Fruit fly (Drosophila melanogaster) whole organism, embryonic: ENCODE data around the gene TfAP-2.

ENCODE experiments used
- Antp ChIP-seq: fragments of 200-800 bp; sonication (Bioruptor generic); optimal IDR thresholded peaks from 3 replicates; lab custom pipeline; 2016; ENCODE audit warnings: missing biosample characterization, missing genetic modification characterization
- B-H1 ChIP-seq: fragments of 200-800 bp; sonication (Bioruptor generic); IDR thresholded peaks from 3 replicates; pipeline ENCODE4 v1.3.6; 2022; ENCODE audit warnings: missing biosample characterization, missing genetic modification characterization
- Bdp1 ChIP-seq: fragments of 200-800 bp; sonication (Bioruptor generic); optimal IDR thresholded peaks from 3 replicates; lab custom pipeline; 2016; ENCODE audit warnings: missing biosample characterization, missing genetic modification characterization
- Bgb ChIP-seq: fragments of 200-800 bp; sonication (Bioruptor generic); IDR thresholded peaks from 2 replicates; pipeline ENCODE4 v1.3.6; 2022; ENCODE audit warnings: missing biosample characterization, missing genetic modification characterization; ENCODE audit not compliant: partially characterized antibody
- CG10321 ChIP-seq: fragments of 200-800 bp; sonication (Bioruptor generic); IDR thresholded peaks from 2 replicates; pipeline ENCODE4 v1.3.6; 2022; ENCODE audit warnings: missing biosample characterization, missing genetic modification characterization
- CG10543 ChIP-seq: fragments of 200-800 bp; sonication (Bioruptor generic); optimal IDR thresholded peaks from 3 replicates; lab custom pipeline; 2017; ENCODE audit warnings: missing biosample characterization, mild to moderate bottlenecking, missing genetic modification characterization, moderate library complexity
- CG10565 ChIP-seq: fragments of 200-800 bp; sonication (Bioruptor generic); optimal IDR thresholded peaks from 3 replicates; lab custom pipeline; 2016; ENCODE audit warnings: missing biosample characterization, mild to moderate bottlenecking, missing genetic modification characterization
- CG12769 ChIP-seq: fragments of 200-800 bp; sonication (Bioruptor generic); optimal IDR thresholded peaks from 2 replicates; lab custom pipeline; 2019; ENCODE audit warnings: missing biosample characterization, mild to moderate bottlenecking, missing genetic modification characterization, moderate library complexity
- CG15073 ChIP-seq: fragments of 200-800 bp; sonication (Bioruptor generic); optimal IDR thresholded peaks from 2 replicates; lab custom pipeline; 2016; ENCODE audit warnings: missing biosample characterization, missing genetic modification characterization
- CG1529 ChIP-seq: fragments of 200-800 bp; sonication (Bioruptor generic); optimal IDR thresholded peaks from 3 replicates; lab custom pipeline; 2018; ENCODE audit warnings: missing biosample characterization, missing genetic modification characterization
- CG1647 ChIP-seq: fragments of 200-800 bp; sonication (Bioruptor generic); optimal IDR thresholded peaks from 3 replicates; lab custom pipeline; 2016; ENCODE audit warnings: missing biosample characterization, missing genetic modification characterization
- CG18764 ChIP-seq: fragments of 200-800 bp; sonication (Bioruptor generic); optimal IDR thresholded peaks from 3 replicates; lab custom pipeline; 2016; ENCODE audit warnings: missing biosample characterization, missing genetic modification characterization
- CG2889 ChIP-seq: fragments of 200-800 bp; sonication (Bioruptor generic); IDR thresholded peaks from 3 replicates; pipeline ENCODE4 v1.3.6; 2022; ENCODE audit warnings: missing biosample characterization, missing genetic modification characterization
- CG5245 ChIP-seq: fragments of 200-800 bp; sonication (Bioruptor generic); optimal IDR thresholded peaks from 3 replicates; lab custom pipeline; 2016; ENCODE audit warnings: missing biosample characterization, missing genetic modification characterization
- CG8924 ChIP-seq: fragments of 200-800 bp; optimal IDR thresholded peaks from 3 replicates; lab custom pipeline; 2019; ENCODE audit warnings: missing biosample characterization, mild to moderate bottlenecking, missing genetic modification characterization, moderate library complexity
- D ChIP-seq, 2 experiments: fragments of 200-800 bp in 1 of 2; fragments of >200 bp in 1 of 2; sonication (Bioruptor generic) in 1 of 2; optimal IDR thresholded peaks; 2 replicates in 1 of 2; 3 replicates in 1 of 2; lab custom pipeline; 2017; ENCODE audit warnings: mild to moderate bottlenecking in 1 of 2, missing biosample characterization in 1 of 2, missing genetic modification characterization in 1 of 2, missing genetic modification reagents in 1 of 2
- Deaf1 ChIP-seq: fragments of 200-800 bp; optimal IDR thresholded peaks from 3 replicates; lab custom pipeline; 2019; ENCODE audit warnings: missing biosample characterization, mild to moderate bottlenecking, missing genetic modification characterization, moderate library complexity
- E2f1 ChIP-seq: fragments of 200-800 bp; sonication (Bioruptor generic); IDR thresholded peaks from 2 replicates; pipeline ENCODE4 v1.3.6; 2022; ENCODE audit warnings: missing biosample characterization, missing genetic modification characterization
- Hr39 ChIP-seq: fragments of >200 bp; optimal IDR thresholded peaks from 2 replicates; lab custom pipeline; 2017
- Med ChIP-seq: fragments of 200-800 bp; sonication (Bioruptor generic); peaks from one replicate; lab custom pipeline; 2016; ENCODE audit warnings: missing biosample characterization, missing genetic modification characterization, mild to moderate bottlenecking, inconsistent platforms, moderate library complexity
- NFAT ChIP-seq: fragments of 200-800 bp; sonication (Bioruptor generic); IDR thresholded peaks from 2 replicates; pipeline ENCODE4 v1.3.6; 2022; ENCODE audit warnings: missing biosample characterization, missing genetic modification characterization
- NK7.1 ChIP-seq: fragments of 200-800 bp; sonication (Bioruptor generic); optimal IDR thresholded peaks from 3 replicates; lab custom pipeline; 2016; ENCODE audit warnings: missing biosample characterization, missing genetic modification characterization
- Ptx1 ChIP-seq: fragments of 200-800 bp; sonication (Bioruptor generic); IDR thresholded peaks from 2 replicates; pipeline ENCODE4 v1.3.6; 2022; ENCODE audit warnings: missing biosample characterization, missing genetic modification characterization
- abd-A ChIP-seq: fragments of 200-800 bp; sonication (Bioruptor generic); optimal IDR thresholded peaks from 3 replicates; lab custom pipeline; 2019; ENCODE audit warnings: missing biosample characterization, mild to moderate bottlenecking, missing genetic modification characterization, moderate library complexity
- al ChIP-seq: fragments of 200-800 bp; sonication (Bioruptor generic); IDR thresholded peaks from 2 replicates; pipeline ENCODE4 v1.3.6; 2022; ENCODE audit warnings: missing biosample characterization, missing genetic modification characterization
- amos ChIP-seq: fragments of 200-800 bp; sonication (Bioruptor generic); IDR thresholded peaks from 2 replicates; pipeline ENCODE4 v1.3.6; 2022; ENCODE audit warnings: missing biosample characterization, missing genetic modification characterization; ENCODE audit not compliant: partially characterized antibody
- aop ChIP-seq: fragments of 200-800 bp; sonication (Bioruptor generic); IDR thresholded peaks from 2 replicates; pipeline ENCODE4 v1.3.6; 2022; ENCODE audit warnings: missing biosample characterization, missing genetic modification characterization
- bbx ChIP-seq: fragments of 200-800 bp; sonication (Bioruptor generic); IDR thresholded peaks from 2 replicates; pipeline ENCODE4 v1.3.6; 2022; ENCODE audit warnings: missing biosample characterization, missing genetic modification characterization; ENCODE audit not compliant: partially characterized antibody
- chinmo ChIP-seq: fragments of 200-800 bp; sonication (Bioruptor generic); IDR thresholded peaks from 4 replicates; pipeline ENCODE4 v1.3.6; 2022; ENCODE audit warnings: missing biosample characterization, missing genetic modification characterization; ENCODE audit not compliant: partially characterized antibody
- chn ChIP-seq: fragments of 200-800 bp; sonication (Bioruptor generic); optimal IDR thresholded peaks from 2 replicates; lab custom pipeline; 2016; ENCODE audit warnings: missing biosample characterization, missing genetic modification characterization
- dmrt99B ChIP-seq: fragments of 200-800 bp; sonication (Bioruptor generic); optimal IDR thresholded peaks from 2 replicates; lab custom pipeline; 2018; ENCODE audit warnings: missing biosample characterization, mild to moderate bottlenecking, missing genetic modification characterization, moderate library complexity
- fru ChIP-seq: fragments of >200 bp; optimal IDR thresholded peaks from 2 replicates; lab custom pipeline; 2017
- gfzf ChIP-seq: fragments of 200-800 bp; sonication (Bioruptor generic); optimal IDR thresholded peaks from 2 replicates; lab custom pipeline; 2016; ENCODE audit warnings: missing biosample characterization, mild to moderate bottlenecking, missing genetic modification characterization, moderate library complexity
- hkb ChIP-seq, 2 experiments: fragments of 200-800 bp in 1 of 2; fragments of >200 bp in 1 of 2; sonication (Bioruptor generic) in 1 of 2; IDR thresholded peaks in 1 of 2; optimal IDR thresholded peaks in 1 of 2; 2 replicates each; pipeline versions ENCODE4 v1.3.6 to Lab custom; 2017 to 2022; ENCODE audit warnings: missing biosample characterization in 1 of 2, missing genetic modification characterization in 1 of 2
- kay ChIP-seq: fragments of 200-800 bp; sonication (Bioruptor generic); optimal IDR thresholded peaks from 2 replicates; lab custom pipeline; 2016; ENCODE audit warnings: missing biosample characterization, missing genetic modification characterization
- otp ChIP-seq: fragments of 200-800 bp; sonication (Bioruptor generic); IDR thresholded peaks from 3 replicates; pipeline ENCODE4, ENCODE4 v1.3.6; 2022; ENCODE audit warnings: missing biosample characterization, missing genetic modification characterization
- phol ChIP-seq: fragments of 200-800 bp; sonication (Bioruptor generic); optimal IDR thresholded peaks from 3 replicates; lab custom pipeline; 2018; ENCODE audit warnings: missing biosample characterization, mild to moderate bottlenecking, missing genetic modification characterization, moderate library complexity
- prd ChIP-seq, 3 experiments: fragments of >200 bp in 2 of 3; fragments of 200-800 bp in 1 of 3; sonication (Bioruptor generic) in 1 of 3; optimal IDR thresholded peaks in 2 of 3; IDR thresholded peaks in 1 of 3; 2 replicates in 2 of 3; 3 replicates in 1 of 3; pipeline versions ENCODE4 v1.3.6 to Lab custom; 2017 to 2022; ENCODE audit warnings: missing biosample characterization in 1 of 3, missing genetic modification characterization in 1 of 3
- sd ChIP-seq: fragments of 200-800 bp; sonication (Bioruptor generic); optimal IDR thresholded peaks from 3 replicates; lab custom pipeline; 2018; ENCODE audit warnings: missing biosample characterization, mild to moderate bottlenecking, missing genetic modification characterization, moderate library complexity
- sens ChIP-seq: fragments of 200-800 bp; sonication (Bioruptor generic); peaks from one replicate; lab custom pipeline; 2016; ENCODE audit warnings: missing biosample characterization, missing genetic modification characterization
- sim ChIP-seq: fragments of 200-800 bp; sonication (Bioruptor generic); IDR thresholded peaks from 2 replicates; pipeline ENCODE4 v1.3.6; 2022; ENCODE audit warnings: missing biosample characterization, missing genetic modification characterization
- sqz ChIP-seq: fragments of 200-800 bp; sonication (Bioruptor generic); optimal IDR thresholded peaks from 3 replicates; lab custom pipeline; 2018; ENCODE audit warnings: missing biosample characterization, mild to moderate bottlenecking, missing genetic modification characterization
- sug ChIP-seq: fragments of 200-800 bp; optimal IDR thresholded peaks from 2 replicates; lab custom pipeline; 2019; ENCODE audit warnings: missing biosample characterization, mild to moderate bottlenecking, missing genetic modification characterization, moderate library complexity
- unc-4 ChIP-seq: fragments of 200-800 bp; sonication (Bioruptor generic); IDR thresholded peaks from 2 replicates; pipeline ENCODE4 v1.3.6; 2022; ENCODE audit warnings: missing biosample characterization, missing genetic modification characterization; ENCODE audit not compliant: partially characterized antibody
- yki ChIP-seq: fragments of >200 bp; optimal IDR thresholded peaks from 3 replicates; lab custom pipeline; 2018
- z ChIP-seq: fragments of 200-800 bp; sonication (Bioruptor generic); IDR thresholded peaks from 3 replicates; pipeline ENCODE4 v1.3.6; 2022; ENCODE audit warnings: missing biosample characterization, missing genetic modification characterization
- zen ChIP-seq: fragments of 200-800 bp; sonication (Bioruptor generic); optimal IDR thresholded peaks from 3 replicates; lab custom pipeline; 2018; ENCODE audit warnings: missing biosample characterization, mild to moderate bottlenecking, missing genetic modification characterization, moderate library complexity

Gene TfAP-2

DNA sequence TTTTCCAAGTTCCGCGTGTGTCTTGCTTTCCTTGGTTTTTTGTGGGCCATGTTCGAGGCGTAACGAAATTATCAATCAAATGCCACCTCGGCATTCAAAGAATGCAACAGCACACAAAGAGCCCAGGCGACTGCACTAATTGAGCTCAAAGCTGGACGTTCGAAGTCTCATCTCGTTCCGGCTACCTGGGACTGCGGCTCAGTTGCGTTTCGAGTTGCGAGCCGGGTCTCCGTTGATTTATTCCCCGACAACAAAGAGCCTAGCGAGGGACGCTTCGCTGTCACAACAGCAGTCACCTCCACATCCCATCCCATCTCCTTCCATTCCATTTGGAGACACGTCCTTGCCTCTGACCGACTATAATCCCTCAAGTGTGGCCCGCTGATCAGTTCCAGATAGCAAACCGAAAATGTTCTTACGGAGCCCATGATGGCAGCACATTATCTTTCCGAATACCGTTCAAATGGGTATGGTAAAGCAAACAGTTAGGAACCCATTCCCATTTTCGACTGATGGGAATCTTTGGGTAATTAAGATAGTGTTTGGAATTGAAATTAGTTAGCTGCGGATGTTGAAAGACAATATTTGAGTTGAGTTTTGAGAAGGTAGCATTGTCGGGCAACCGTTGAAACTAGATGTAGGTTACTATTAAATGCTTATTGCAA lies 56.4 kb downstream of the TfAP-2 start (continued):
- no peak for TF ChIP-seq B-H1 (GFP tag; lab: Robert Waterston, UW)
- TF ChIP-seq CG10321 (GFP tag; lab: Robert Waterston, UW) = no peak
- no peak for TF ChIP-seq chn (GFP tag; lab: Kevin White, UChicago)
- no peak for TF ChIP-seq sug (tag; lab: Kevin White, UChicago)
- TF ChIP-seq sqz (GFP tag; lab: Kevin White, UChicago) = no peak
- no peak for TF ChIP-seq CG5245 (GFP tag; lab: Kevin White, UChicago)
- no peak for TF ChIP-seq unc-4 (GFP tag; lab: Robert Waterston, UW)
- 0 out of 2 replicates have a peak, but pooled peaks have one; percentile 8 for TF ChIP-seq al (GFP tag; lab: Robert Waterston, UW)
- no peak for TF ChIP-seq sim (GFP tag; lab: Robert Waterston, UW)
- TF ChIP-seq CG1529 (GFP tag; lab: Kevin White, UChicago) = no peak
- peak; percentile 68 for TF ChIP-seq D (optimal IDR thresholded peaks at IDR 0.05; lab: Kevin White, UChicago)
- no peak for TF ChIP-seq D (GFP tag; optimal IDR thresholded peaks at IDR 0.05; lab: Kevin White, UChicago)
- no peak for TF ChIP-seq gfzf (GFP tag; lab: Kevin White, UChicago)
- TF ChIP-seq dmrt99B (tag; lab: Kevin White, UChicago) = no peak

DNA sequence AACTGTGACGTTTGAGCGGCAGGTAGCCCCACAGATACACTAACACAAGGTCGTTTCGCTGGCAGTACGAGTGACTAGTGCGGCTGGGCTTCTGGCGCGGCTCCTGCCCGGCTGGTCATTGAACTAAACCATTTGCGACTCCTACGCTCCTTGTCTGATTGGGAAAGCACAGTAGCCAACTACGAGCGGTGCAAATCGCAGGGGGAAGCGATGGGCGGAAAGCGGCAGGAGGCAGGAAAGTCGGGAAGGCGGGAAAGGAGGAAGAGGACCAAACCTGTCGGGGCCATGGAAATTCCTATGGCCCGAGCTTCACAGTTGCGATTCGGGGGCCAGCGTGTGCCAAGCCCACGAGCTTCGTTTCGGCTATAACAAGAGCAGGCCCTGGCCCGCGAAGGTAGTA lies 57.5 kb downstream of the TfAP-2 start:
- no peak for TF ChIP-seq phol
- no peak for TF ChIP-seq aop (GFP tag; lab: Robert Waterston, UW)
- TF ChIP-seq Med (GFP tag; lab: Kevin White, UChicago) = peak; percentile 68
- TF ChIP-seq E2f1 = no peak
- peak; percentile 1 for TF ChIP-seq Hr39
- TF ChIP-seq CG10565 = no peak
- no peak for TF ChIP-seq zen
- TF ChIP-seq, all 482 proteins: peak for 2

DNA sequence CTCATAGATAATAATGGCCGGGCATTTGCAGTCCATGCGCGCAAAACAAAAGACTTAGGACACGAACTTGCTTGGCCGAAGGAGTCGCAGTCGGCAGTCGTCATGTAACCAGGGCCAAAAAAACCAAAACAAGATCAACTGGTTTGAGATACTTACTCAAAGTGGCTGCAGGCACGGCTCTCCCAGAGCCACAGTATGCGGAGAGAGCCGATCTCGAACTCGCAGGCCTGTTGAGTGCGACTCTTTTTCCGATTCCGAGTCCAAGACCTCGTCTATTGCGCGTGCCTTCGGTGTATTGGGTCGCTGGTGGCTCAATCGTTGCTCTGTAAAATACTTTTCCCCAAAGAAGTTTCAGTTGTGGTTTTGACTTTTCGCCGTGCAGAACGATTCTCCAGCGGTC lies 58.0 kb downstream of the TfAP-2 start, which contains the start of gene CG43980:
TSS of gene CG43980 (plus strand) at position 352 of the 400 bp plus-strand sequence.
- peak; percentile 40 for TF ChIP-seq sens (GFP tag; lab: Kevin White, UChicago)
- no peak for TF ChIP-seq CG8924 (tag; lab: Kevin White, UChicago)
- 0 out of 2 replicates have a peak, but pooled peaks have one; percentile 24 for TF ChIP-seq bbx (GFP tag; lab: Robert Waterston, UW)
- no peak for TF ChIP-seq hkb (optimal IDR thresholded peaks at IDR 0.05; lab: Kevin White, UChicago)
- 0 out of 2 replicates have a peak, but pooled peaks have one; percentile 33 for TF ChIP-seq hkb (GFP tag; IDR thresholded peaks at IDR 0.05; lab: Robert Waterston, UW)
- no peak for TF ChIP-seq otp (GFP tag; lab: Robert Waterston, UW)
- no peak for TF ChIP-seq CG10543 (GFP tag; lab: Kevin White, UChicago)
- TF ChIP-seq fru = no peak
- peak; percentile 72; the same call in 2 of the 4 replicates for TF ChIP-seq chinmo
- TF ChIP-seq Bgb (GFP tag; lab: Robert Waterston, UW) = peak; percentile 27; the same call in 1 of the 2 replicates
- TF ChIP-seq CG12769 = peak; percentile 34
- peak; percentile 5 for TF ChIP-seq sd
- TF ChIP-seq Deaf1 (tag; lab: Kevin White, UChicago) = peak; percentile 79
- TF ChIP-seq NK7.1 (GFP tag; lab: Kevin White, UChicago) = no peak
- no peak for TF ChIP-seq Bdp1 (GFP tag; lab: Kevin White, UChicago)
- TF ChIP-seq CG18764 (GFP tag; lab: Kevin White, UChicago) = no peak
- TF ChIP-seq NFAT (GFP tag; lab: Robert Waterston, UW) = no peak
- TF ChIP-seq amos (GFP tag; lab: Robert Waterston, UW) = peak; percentile 18; the same call in 1 of the 2 replicates
- no peak for TF ChIP-seq CG1647 (GFP tag; lab: Kevin White, UChicago)
- TF ChIP-seq abd-A (tag; lab: Kevin White, UChicago) = peak; percentile 21
- TF ChIP-seq prd (optimal IDR thresholded peaks at IDR 0.05; lab: Kevin White, UChicago) = no peak
- TF ChIP-seq prd (GFP tag; IDR thresholded peaks at IDR 0.05; lab: Robert Waterston, UW) = no peak
- TF ChIP-seq yki = peak; percentile 5
- TF ChIP-seq Ptx1 (GFP tag; lab: Robert Waterston, UW) = no peak
- TF ChIP-seq z (GFP tag; lab: Robert Waterston, UW) = peak; percentile 94
- TF ChIP-seq CG15073 (GFP tag; lab: Kevin White, UChicago) = no peak
- TF ChIP-seq CG2889 = no peak
- TF ChIP-seq kay (GFP tag; lab: Kevin White, UChicago) = no peak
- TF ChIP-seq Antp = no peak
